Fruit fly (Drosophila melanogaster) whole organism, wandering third instar larva: ENCODE measurements around the gene gcm2.

ENCODE experiments used
- Abd-B ChIP-seq: fragments of >200 bp; optimal IDR thresholded peaks from 2 replicates; lab custom pipeline; 2017; ENCODE audit warnings: missing biosample characterization, missing genetic modification characterization
- CG32264 ChIP-seq: fragments of 200-800 bp; sonication (Bioruptor generic); optimal IDR thresholded peaks from 2 replicates; lab custom pipeline; 2016; ENCODE audit warnings: missing biosample characterization, missing genetic modification characterization
- CG9705 ChIP-seq: fragments of 200-800 bp; sonication (Bioruptor generic); optimal IDR thresholded peaks from 2 replicates; lab custom pipeline; 2018; ENCODE audit warnings: missing biosample characterization, mild to moderate bottlenecking, missing genetic modification characterization
- CrebA ChIP-seq: fragments of 200-800 bp; sonication (Bioruptor generic); optimal IDR thresholded peaks from 2 replicates; lab custom pipeline; 2016; ENCODE audit warnings: missing biosample characterization, mild to moderate bottlenecking, missing genetic modification characterization, borderline replicate concordance
- Dfd ChIP-seq: fragments of >200 bp; optimal IDR thresholded peaks from 2 replicates; lab custom pipeline; 2017; ENCODE audit warnings: missing biosample characterization, missing genetic modification characterization
- Dif ChIP-seq: fragments of 200-275, 200-300 bp; sonication (Bioruptor generic); optimal IDR thresholded peaks from 2 replicates; lab custom pipeline; 2018; ENCODE audit warnings: missing biosample characterization, missing genetic modification characterization; ENCODE audit not compliant: partially characterized antibody
- GATAd ChIP-seq: sonication (Bioruptor generic); optimal IDR thresholded peaks from 2 replicates; lab custom pipeline; 2016; ENCODE audit warnings: missing biosample characterization, missing genetic modification characterization
- HLH106 ChIP-seq: fragments of 200-800 bp; optimal IDR thresholded peaks from 3 replicates; lab custom pipeline; 2019; ENCODE audit warnings: missing biosample characterization, mild to moderate bottlenecking, missing genetic modification characterization, moderate library complexity
- Hnf4 ChIP-seq: fragments of 200-800 bp; sonication (Bioruptor generic); optimal IDR thresholded peaks from 2 replicates; lab custom pipeline; 2016; ENCODE audit warnings: missing biosample characterization, mild to moderate bottlenecking, missing genetic modification characterization
- Hr78 ChIP-seq: fragments of >200 bp; optimal IDR thresholded peaks from 2 replicates; lab custom pipeline; 2017; ENCODE audit warnings: missing biosample characterization, missing genetic modification characterization
- Hr83 ChIP-seq: fragments of 200-300 bp; sonication (Bioruptor generic); optimal IDR thresholded peaks from 2 replicates; lab custom pipeline; 2016; ENCODE audit warnings: missing biosample characterization, mild to moderate bottlenecking, missing genetic modification characterization, moderate library complexity; ENCODE audit not compliant: poor library complexity, severe bottlenecking
- Jra ChIP-seq: sonication (Bioruptor generic); optimal IDR thresholded peaks from 2 replicates; lab custom pipeline; 2016; ENCODE audit warnings: missing biosample characterization, missing genetic modification characterization
- Mio ChIP-seq: sonication (Bioruptor generic); optimal IDR thresholded peaks from 2 replicates; lab custom pipeline; 2016; ENCODE audit warnings: missing biosample characterization, missing genetic modification characterization
- Myc ChIP-seq: fragments of >200 bp; optimal IDR thresholded peaks from 2 replicates; lab custom pipeline; 2017
- N ChIP-seq: fragments of >200 bp; optimal IDR thresholded peaks from 2 replicates; lab custom pipeline; 2018; ENCODE audit warnings: missing biosample characterization, missing external identifiers, missing genetic modification characterization
- OdsH ChIP-seq: fragments of 200-800 bp; sonication (Bioruptor generic); optimal IDR thresholded peaks from 2 replicates; lab custom pipeline; 2016; ENCODE audit warnings: missing biosample characterization, mild to moderate bottlenecking, missing genetic modification characterization
- Rel ChIP-seq, 2 experiments: fragments of 200-800 bp; sonication (Bioruptor generic) in 1 of 2; optimal IDR thresholded peaks; 2 replicates in 1 of 2; 3 replicates in 1 of 2; lab custom pipeline; 2016 to 2019; ENCODE audit warnings: mild to moderate bottlenecking in 2 of 2, missing biosample characterization in 2 of 2, missing genetic modification characterization in 2 of 2, moderate library complexity in 1 of 2
- Sp1 ChIP-seq: fragments of 200-800 bp; sonication (Bioruptor generic); optimal IDR thresholded peaks from 3 replicates; lab custom pipeline; 2019; ENCODE audit warnings: missing biosample characterization, mild to moderate bottlenecking, missing genetic modification characterization, moderate library complexity
- Vsx2 ChIP-seq: fragments of 200-300, 225-300 bp; sonication (Bioruptor generic); optimal IDR thresholded peaks from 2 replicates; lab custom pipeline; 2018; ENCODE audit warnings: missing biosample characterization, missing genetic modification characterization; ENCODE audit not compliant: partially characterized antibody
- br ChIP-seq: fragments of 200-800 bp; sonication (Bioruptor generic); optimal IDR thresholded peaks from 2 replicates; lab custom pipeline; 2016; ENCODE audit warnings: missing biosample characterization, missing genetic modification characterization
- brk ChIP-seq: fragments of 200-800 bp; sonication (Bioruptor generic); optimal IDR thresholded peaks from 2 replicates; lab custom pipeline; 2016; ENCODE audit warnings: missing biosample characterization, mild to moderate bottlenecking, missing genetic modification characterization
- dl ChIP-seq, 2 experiments: fragments of 175-275, 200-275 bp in 1 of 2; fragments of 200-275 bp in 1 of 2; sonication (Bioruptor generic); optimal IDR thresholded peaks; lab custom pipeline; 2018; ENCODE audit warnings: mild to moderate bottlenecking in 2 of 2, missing biosample characterization in 2 of 2, missing genetic modification characterization in 2 of 2, moderate library complexity in 2 of 2; ENCODE audit not compliant: partially characterized antibody in 2 of 2, insufficient read depth in 1 of 2
- dmrt93B ChIP-seq: fragments of 200-800 bp; sonication (Bioruptor generic); optimal IDR thresholded peaks from 2 replicates; lab custom pipeline; 2018; ENCODE audit warnings: missing biosample characterization, mild to moderate bottlenecking, missing genetic modification characterization
- dsf ChIP-seq: sonication (Bioruptor generic); optimal IDR thresholded peaks from 2 replicates; lab custom pipeline; 2016; ENCODE audit warnings: missing biosample characterization, missing genetic modification characterization, borderline replicate concordance
- ey ChIP-seq: fragments of 200-800 bp; sonication (Bioruptor generic); optimal IDR thresholded peaks from 2 replicates; lab custom pipeline; 2016; ENCODE audit warnings: missing biosample characterization, missing genetic modification characterization
- foxo ChIP-seq, 2 experiments: fragments of 200-800 bp; sonication (Bioruptor generic); optimal IDR thresholded peaks; 2 replicates in 1 of 2; 3 replicates in 1 of 2; lab custom pipeline; 2016 to 2017; ENCODE audit warnings: missing biosample characterization in 2 of 2, missing genetic modification characterization in 2 of 2
- fru ChIP-seq: fragments of 200-800 bp; sonication (Bioruptor generic); optimal IDR thresholded peaks from 3 replicates; lab custom pipeline; 2016; ENCODE audit warnings: missing biosample characterization, mild to moderate bottlenecking, missing genetic modification characterization
- h ChIP-seq: fragments of 200-800 bp; sonication (Bioruptor generic); optimal IDR thresholded peaks from 3 replicates; lab custom pipeline; 2016; ENCODE audit warnings: missing biosample characterization, mild to moderate bottlenecking, missing genetic modification characterization
- jim ChIP-seq: fragments of 175-275, 200-325 bp; sonication (Bioruptor generic); optimal IDR thresholded peaks from 2 replicates; lab custom pipeline; 2016; ENCODE audit warnings: missing biosample characterization, mild to moderate bottlenecking, missing genetic modification characterization
- lola ChIP-seq: fragments of >200 bp; optimal IDR thresholded peaks from 2 replicates; lab custom pipeline; 2017; ENCODE audit warnings: missing biosample characterization, missing genetic modification characterization
- pan ChIP-seq: fragments of >200 bp; optimal IDR thresholded peaks from 2 replicates; lab custom pipeline; 2017
- psq ChIP-seq: fragments of 200-800 bp; sonication (Bioruptor generic); optimal IDR thresholded peaks from 3 replicates; lab custom pipeline; 2017; ENCODE audit warnings: missing biosample characterization, mild to moderate bottlenecking, missing genetic modification characterization, moderate library complexity
- rgr ChIP-seq: fragments of 200-800 bp; sonication (Bioruptor generic); optimal IDR thresholded peaks from 3 replicates; lab custom pipeline; 2016; ENCODE audit warnings: missing biosample characterization, mild to moderate bottlenecking, missing genetic modification characterization
- sage ChIP-seq: fragments of 200-800 bp; sonication (Bioruptor generic); optimal IDR thresholded peaks from 2 replicates; lab custom pipeline; 2016; ENCODE audit warnings: missing biosample characterization, mild to moderate bottlenecking, missing genetic modification characterization
- sv ChIP-seq: fragments of 200-800 bp; sonication (Bioruptor generic); optimal IDR thresholded peaks from 3 replicates; lab custom pipeline; 2016; ENCODE audit warnings: missing biosample characterization, missing genetic modification characterization
- tai ChIP-seq: sonication (Bioruptor generic); optimal IDR thresholded peaks from 2 replicates; lab custom pipeline; 2016; ENCODE audit warnings: missing biosample characterization, missing genetic modification characterization
- usp ChIP-seq: fragments of >200 bp; optimal IDR thresholded peaks from 2 replicates; lab custom pipeline; 2017; ENCODE audit warnings: missing biosample characterization, missing genetic modification characterization
- woc ChIP-seq: sonication (Bioruptor generic); optimal IDR thresholded peaks from 2 replicates; lab custom pipeline; 2016; ENCODE audit warnings: missing biosample characterization, mild to moderate bottlenecking, missing genetic modification characterization

The gcm2 gene

DNA sequence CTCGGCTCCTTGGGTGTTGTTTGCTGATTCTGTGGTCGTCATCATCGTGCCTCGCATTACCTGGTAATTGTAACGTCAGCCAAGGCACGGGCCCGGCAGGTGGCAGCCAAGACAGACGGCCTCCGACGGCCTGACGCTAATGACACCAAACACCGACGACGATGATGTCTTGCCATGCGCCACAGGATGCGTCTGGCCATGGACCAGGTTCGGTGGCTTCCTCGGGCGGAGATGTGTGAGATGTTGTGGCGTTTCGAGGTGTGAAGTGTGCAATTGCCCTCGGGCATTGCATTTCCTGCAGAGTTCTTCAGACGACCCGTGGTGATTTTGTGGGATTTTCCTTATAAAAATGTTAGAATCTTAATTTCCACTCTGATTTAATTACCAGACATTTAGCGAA lies 6.3 kb upstream of the gcm2 start:
- TF ChIP-seq h (GFP tag; lab: Kevin White, UChicago) = no peak
- TF ChIP-seq pan (lab: Kevin White, UChicago) = no peak
- TF ChIP-seq psq = no peak
- TF ChIP-seq Hr78 (GFP tag; lab: Kevin White, UChicago) = no peak
- no peak for TF ChIP-seq CrebA (GFP tag; lab: Kevin White, UChicago)
- TF ChIP-seq rgr (GFP tag; lab: Kevin White, UChicago) = no peak
- TF ChIP-seq sage (GFP tag; lab: Kevin White, UChicago) = no peak
- TF ChIP-seq sv (GFP tag; lab: Kevin White, UChicago) = no peak
- TF ChIP-seq OdsH (GFP tag; lab: Kevin White, UChicago) = no peak
- TF ChIP-seq Jra (GFP tag; lab: Kevin White, UChicago) = no peak
- TF ChIP-seq, all 38 proteins: peak for 0

DNA sequence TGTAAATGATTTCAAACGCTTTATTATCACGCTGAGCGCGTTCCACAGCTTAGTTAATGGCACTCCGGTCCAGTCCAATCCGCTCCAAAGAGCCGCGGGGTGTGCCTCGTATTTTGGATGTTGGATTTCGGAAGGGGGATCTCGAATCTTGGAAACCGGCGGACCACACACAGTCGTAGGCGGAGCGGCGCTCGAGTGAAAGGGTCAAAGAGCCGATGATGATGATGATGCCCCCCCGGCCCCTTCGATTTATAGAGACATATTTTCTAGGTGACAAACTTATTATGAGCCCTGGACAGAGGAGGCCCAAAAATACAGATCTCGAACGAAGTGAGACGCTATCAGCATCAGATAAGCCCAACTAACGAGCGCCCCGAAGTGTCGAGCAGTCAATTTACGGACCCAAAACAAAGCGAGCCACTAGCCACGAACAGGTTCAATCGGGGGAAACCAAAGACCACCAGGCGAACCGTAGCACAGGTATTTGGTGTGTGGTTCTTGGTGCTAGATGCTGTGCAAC lies 1.0 kb downstream of the gcm2 start:
- TF ChIP-seq lola (GFP tag; lab: Kevin White, UChicago) (no peak), CrebA (GFP tag; lab: Kevin White, UChicago) (no peak), dmrt93B (GFP tag; lab: Kevin White, UChicago) (no peak), Rel (GFP tag; optimal IDR thresholded peaks at IDR 0.05; lab: Kevin White, UChicago) (no peak), Rel (tag; optimal IDR thresholded peaks at IDR 0.05; lab: Kevin White, UChicago) (no peak), Hr78 (GFP tag; lab: Kevin White, UChicago) (no peak), Abd-B (GFP tag; lab: Kevin White, UChicago) (no peak), usp (no peak)
- TF ChIP-seq, all 38 proteins: peak for 0

DNA sequence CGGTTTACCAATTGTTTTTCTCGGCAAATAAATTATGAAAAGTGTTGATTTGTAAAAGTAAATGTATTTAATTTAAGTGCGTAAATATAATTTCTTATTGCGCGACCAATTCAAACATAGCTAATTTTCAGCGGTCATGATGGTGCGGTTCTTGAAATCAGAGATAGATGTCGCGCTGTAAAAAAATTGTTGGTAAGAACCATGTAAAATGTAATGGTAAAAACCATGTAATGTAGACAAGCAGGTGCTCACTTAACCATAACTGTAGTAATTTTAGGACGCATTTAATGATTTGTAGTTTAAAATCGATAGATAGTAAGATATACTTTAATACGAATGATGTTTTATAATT lies 4.3 kb downstream of the gcm2 start:
- no peak for TF ChIP-seq ey (GFP tag; lab: Kevin White, UChicago)
- TF ChIP-seq dl (GFP tag; optimal IDR thresholded peaks at IDR 0.05; lab: Kevin White, UChicago; ENCODE audit: insufficient read depth in 1 of 2, partially characterized antibody in 2 of 2) = no peak
- TF ChIP-seq rgr (GFP tag; lab: Kevin White, UChicago) = no peak
- no peak for TF ChIP-seq woc (GFP tag; lab: Kevin White, UChicago)
- no peak for TF ChIP-seq Abd-B (GFP tag; lab: Kevin White, UChicago)
- no peak for TF ChIP-seq Hr83 (GFP tag; lab: Kevin White, UChicago)
- TF ChIP-seq Hnf4 (GFP tag; lab: Kevin White, UChicago) = no peak
- TF ChIP-seq N = no peak

DNA sequence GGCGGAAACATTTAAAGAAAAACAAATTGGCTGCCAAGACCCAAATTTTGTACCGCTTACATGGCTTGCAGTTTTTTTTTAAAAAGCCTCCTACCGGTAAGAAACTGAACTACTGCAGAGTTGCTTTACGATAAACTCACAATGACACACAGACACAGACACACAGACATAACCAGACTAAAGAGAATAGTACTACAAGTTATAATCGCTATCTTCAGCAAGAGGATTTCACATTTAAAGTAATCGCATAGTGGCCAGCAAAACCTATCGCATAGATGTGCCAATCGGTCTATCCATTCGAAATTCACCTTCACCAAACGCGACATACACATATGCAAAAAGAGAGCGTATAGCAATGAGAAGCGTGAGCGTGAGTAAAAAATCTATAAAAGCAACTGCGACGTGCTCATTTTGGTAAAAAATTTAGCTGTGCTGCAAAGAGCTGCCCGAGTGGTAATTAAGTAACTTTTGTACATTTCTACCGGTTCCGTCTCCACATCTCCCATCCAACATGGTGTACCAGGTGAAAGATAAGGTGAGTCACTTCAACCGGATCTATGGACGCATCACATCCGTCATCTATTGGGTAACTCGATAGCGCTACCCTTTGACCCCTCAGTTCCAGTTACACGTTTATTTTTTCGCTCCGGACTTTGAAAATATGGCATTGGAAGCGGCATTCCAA lies 4.8 kb downstream of the gcm2 start, which contains the start of gene Trx2:
Gene Trx2, plus strand, starts transcription at position 161 of the 685 bp plus-strand sequence.
- no peak for TF ChIP-seq Rel (GFP tag; optimal IDR thresholded peaks at IDR 0.05; lab: Kevin White, UChicago)
- peak; percentile 59 for TF ChIP-seq Rel (tag; optimal IDR thresholded peaks at IDR 0.05; lab: Kevin White, UChicago)
- TF ChIP-seq Jra (GFP tag; lab: Kevin White, UChicago) = peak; percentile 66
- TF ChIP-seq jim (GFP tag; lab: Kevin White, UChicago) = no peak
- no peak for TF ChIP-seq Hnf4 (GFP tag; lab: Kevin White, UChicago)
- no peak for TF ChIP-seq brk
- TF ChIP-seq h (GFP tag; lab: Kevin White, UChicago) = peak; percentile 47
- TF ChIP-seq br (GFP tag; lab: Kevin White, UChicago) = peak; percentile 2
- no peak for TF ChIP-seq dmrt93B (GFP tag; lab: Kevin White, UChicago)
- TF ChIP-seq foxo (GFP tag; optimal IDR thresholded peaks at IDR 0.05; lab: Kevin White, UChicago) = peak in 1 of 2 experiments; percentile 41
- TF ChIP-seq sv (GFP tag; lab: Kevin White, UChicago) = no peak
- peak; percentile 33 for TF ChIP-seq Sp1
- peak; percentile 85 for TF ChIP-seq Myc (lab: Kevin White, UChicago)
- TF ChIP-seq Dfd = no peak
- no peak for TF ChIP-seq ey (GFP tag; lab: Kevin White, UChicago)
- TF ChIP-seq Abd-B (GFP tag; lab: Kevin White, UChicago) = no peak
- no peak for TF ChIP-seq CG32264
- peak; percentile 64 for TF ChIP-seq Hr83 (GFP tag; lab: Kevin White, UChicago)
- no peak for TF ChIP-seq sage (GFP tag; lab: Kevin White, UChicago)
- no peak for TF ChIP-seq tai
- no peak for TF ChIP-seq GATAd
- TF ChIP-seq Hr78 (GFP tag; lab: Kevin White, UChicago) = no peak
- no peak for TF ChIP-seq CrebA (GFP tag; lab: Kevin White, UChicago)
- no peak for TF ChIP-seq pan (lab: Kevin White, UChicago)
- peak; percentile 84 for TF ChIP-seq Vsx2
- TF ChIP-seq Mio = no peak
- TF ChIP-seq rgr (GFP tag; lab: Kevin White, UChicago) = peak; percentile 47
- no peak for TF ChIP-seq dsf (GFP tag; lab: Kevin White, UChicago)
- TF ChIP-seq Dif (GFP tag; lab: Kevin White, UChicago) = peak; percentile 81
- TF ChIP-seq usp = no peak
- peak; percentile 42 for TF ChIP-seq OdsH (GFP tag; lab: Kevin White, UChicago)
- no peak for TF ChIP-seq HLH106
- TF ChIP-seq psq = peak; percentile 1
- peak; percentile 35 for TF ChIP-seq fru (GFP tag; lab: Kevin White, UChicago)
- no peak for TF ChIP-seq woc (GFP tag; lab: Kevin White, UChicago)
- no peak for TF ChIP-seq N
- no peak for TF ChIP-seq CG9705 (GFP tag; lab: Kevin White, UChicago)
- TF ChIP-seq lola (GFP tag; lab: Kevin White, UChicago) = no peak
